Fruit fly (Drosophila melanogaster) whole organism, embryonic: ENCODE measurements around the gene CG32026.

Experiments
- Abd-B ChIP-seq: fragments of 200-800 bp; sonication (Bioruptor generic); optimal IDR thresholded peaks from 2 replicates; lab custom pipeline; 2018; ENCODE audit warnings: missing biosample characterization, mild to moderate bottlenecking, missing genetic modification characterization, moderate library complexity
- Bgb ChIP-seq: fragments of 200-800 bp; sonication (Bioruptor generic); IDR thresholded peaks from 2 replicates; pipeline ENCODE4 v1.3.6; 2022; ENCODE audit warnings: missing biosample characterization, missing genetic modification characterization; ENCODE audit not compliant: partially characterized antibody
- CG10654 ChIP-seq: fragments of 200-800 bp; sonication (Bioruptor generic); optimal IDR thresholded peaks from 2 replicates; lab custom pipeline; 2016; ENCODE audit warnings: missing biosample characterization, missing genetic modification characterization
- CG11093 ChIP-seq: fragments of 200-800 bp; sonication (Bioruptor generic); IDR thresholded peaks from 3 replicates; pipeline ENCODE4 v1.3.6; 2022; ENCODE audit warnings: missing biosample characterization, missing genetic modification characterization
- CG12071 ChIP-seq: fragments of 200-800 bp; sonication (Bioruptor generic); optimal IDR thresholded peaks from 3 replicates; lab custom pipeline; 2018; ENCODE audit warnings: missing biosample characterization, mild to moderate bottlenecking, missing genetic modification characterization
- CG12219 ChIP-seq: fragments of 200-800 bp; sonication (Bioruptor generic); optimal IDR thresholded peaks from 3 replicates; lab custom pipeline; 2018; ENCODE audit warnings: missing biosample characterization, mild to moderate bottlenecking, missing genetic modification characterization
- CG12391 ChIP-seq: fragments of 200-800 bp; sonication (Bioruptor generic); optimal IDR thresholded peaks from 3 replicates; lab custom pipeline; 2018; ENCODE audit warnings: missing biosample characterization, mild to moderate bottlenecking, missing genetic modification characterization, moderate library complexity
- CG1602 ChIP-seq: fragments of 200-800 bp; sonication (Bioruptor generic); optimal IDR thresholded peaks from 3 replicates; lab custom pipeline; 2016; ENCODE audit warnings: missing biosample characterization, missing genetic modification characterization
- CG1603 ChIP-seq: fragments of 200-800 bp; sonication (Bioruptor generic); optimal IDR thresholded peaks from 2 replicates; lab custom pipeline; 2019; ENCODE audit warnings: missing biosample characterization, mild to moderate bottlenecking, missing genetic modification characterization, moderate library complexity
- CG17361 ChIP-seq: fragments of 200-800 bp; sonication (Bioruptor generic); IDR thresholded peaks from 3 replicates; pipeline ENCODE4 v1.3.6; 2022; ENCODE audit warnings: missing biosample characterization, missing genetic modification characterization
- CG2199 ChIP-seq: fragments of 200-800 bp; sonication (Bioruptor generic); IDR thresholded peaks from 3 replicates; pipeline ENCODE4 v1.3.6; 2022; ENCODE audit warnings: missing biosample characterization, missing genetic modification characterization
- CG2712 ChIP-seq: fragments of 200-800 bp; optimal IDR thresholded peaks from 3 replicates; lab custom pipeline; 2019; ENCODE audit warnings: missing biosample characterization, mild to moderate bottlenecking, missing genetic modification characterization, moderate library complexity
- CG30020 ChIP-seq: fragments of 200-800 bp; optimal IDR thresholded peaks from 2 replicates; lab custom pipeline; 2019; ENCODE audit warnings: missing biosample characterization, mild to moderate bottlenecking, missing genetic modification characterization, moderate library complexity
- CG3163 ChIP-seq: fragments of 200-800 bp; sonication (Bioruptor generic); optimal IDR thresholded peaks from 3 replicates; lab custom pipeline; 2016; ENCODE audit warnings: missing biosample characterization, missing genetic modification characterization
- CG34422 ChIP-seq: fragments of 200-800 bp; sonication (Bioruptor generic); IDR thresholded peaks from 3 replicates; pipeline ENCODE4 v1.3.6; 2022; ENCODE audit warnings: missing biosample characterization, missing genetic modification characterization
- CG7372 ChIP-seq: fragments of 200-800 bp; sonication (Bioruptor generic); IDR thresholded peaks from 2 replicates; pipeline ENCODE4 v1.3.6; 2022; ENCODE audit warnings: missing biosample characterization, missing genetic modification characterization
- CG7745 ChIP-seq: fragments of 200-800 bp; sonication (Bioruptor generic); optimal IDR thresholded peaks from 2 replicates; lab custom pipeline; 2018; ENCODE audit warnings: missing biosample characterization, mild to moderate bottlenecking, missing genetic modification characterization, moderate library complexity
- CG8924 ChIP-seq: fragments of 200-800 bp; optimal IDR thresholded peaks from 3 replicates; lab custom pipeline; 2019; ENCODE audit warnings: missing biosample characterization, mild to moderate bottlenecking, missing genetic modification characterization, moderate library complexity
- CHES-1-like ChIP-seq: fragments of 200-800 bp; sonication (Bioruptor generic); optimal IDR thresholded peaks from 2 replicates; lab custom pipeline; 2016; ENCODE audit warnings: missing biosample characterization, missing genetic modification characterization
- D19A ChIP-seq: fragments of 200-800 bp; optimal IDR thresholded peaks from 3 replicates; lab custom pipeline; 2019; ENCODE audit warnings: missing biosample characterization, mild to moderate bottlenecking, missing genetic modification characterization, moderate library complexity
- Drgx ChIP-seq: fragments of 200-800 bp; sonication (Bioruptor generic); IDR thresholded peaks from 2 replicates; pipeline ENCODE4 v1.3.6; 2022; ENCODE audit warnings: missing biosample characterization, missing genetic modification characterization
- Jarid2 ChIP-seq: fragments of 200-800 bp; sonication (Bioruptor generic); optimal IDR thresholded peaks from 3 replicates; lab custom pipeline; 2017; ENCODE audit warnings: mild to moderate bottlenecking, missing biosample characterization, missing genetic modification reagents, missing genetic modification characterization
- Kr ChIP-seq: fragments of 200-800 bp; sonication (Bioruptor generic); optimal IDR thresholded peaks from 2 replicates; lab custom pipeline; 2017; ENCODE audit warnings: missing biosample characterization, mild to moderate bottlenecking, missing genetic modification characterization
- NFAT ChIP-seq: fragments of 200-800 bp; sonication (Bioruptor generic); IDR thresholded peaks from 2 replicates; pipeline ENCODE4 v1.3.6; 2022; ENCODE audit warnings: missing biosample characterization, missing genetic modification characterization
- Ravus ChIP-seq: fragments of 200-800 bp; sonication (Bioruptor generic); IDR thresholded peaks from 2 replicates; pipeline ENCODE4 v1.3.6; 2022; ENCODE audit warnings: missing biosample characterization, missing genetic modification characterization
- Six4 ChIP-seq: fragments of 200-800 bp; sonication (Bioruptor generic); optimal IDR thresholded peaks from 2 replicates; lab custom pipeline; 2016; ENCODE audit warnings: missing biosample characterization, missing genetic modification characterization
- Xbp1 ChIP-seq: fragments of 200-800 bp; sonication (Bioruptor generic); optimal IDR thresholded peaks from 3 replicates; lab custom pipeline; 2016; ENCODE audit warnings: missing biosample characterization, mild to moderate bottlenecking, missing genetic modification characterization
- ara ChIP-seq: fragments of 200-800 bp; sonication (Bioruptor generic); IDR thresholded peaks from 2 replicates; pipeline ENCODE4 v1.3.6; 2022; ENCODE audit warnings: missing biosample characterization, missing genetic modification characterization
- btn ChIP-seq: fragments of 200-800 bp; sonication (Bioruptor generic); optimal IDR thresholded peaks from 2 replicates; lab custom pipeline; 2016; ENCODE audit warnings: missing biosample characterization, missing genetic modification characterization
- chn ChIP-seq: fragments of 200-800 bp; sonication (Bioruptor generic); optimal IDR thresholded peaks from 2 replicates; lab custom pipeline; 2016; ENCODE audit warnings: missing biosample characterization, missing genetic modification characterization
- croc ChIP-seq: fragments of 200-800 bp; sonication (Bioruptor generic); conservative IDR thresholded peaks from 3 replicates; pipeline ENCODE4 v1.3.6; 2022; ENCODE audit warnings: missing biosample characterization, missing genetic modification characterization
- dpn ChIP-seq, 2 experiments: fragments of 200-800 bp; sonication (Bioruptor generic); optimal IDR thresholded peaks; 3 replicates each; lab custom pipeline; 2016; ENCODE audit warnings: missing biosample characterization in 2 of 2, missing genetic modification characterization in 2 of 2
- eve ChIP-seq, 2 experiments: fragments of >200 bp; optimal IDR thresholded peaks; 2 replicates each; lab custom pipeline; 2017; ENCODE audit warnings: missing biosample characterization in 2 of 2, missing genetic modification characterization in 2 of 2
- inv ChIP-seq: fragments of 200-800 bp; sonication (Bioruptor generic); IDR thresholded peaks from 2 replicates; pipeline ENCODE4 v1.3.6; 2022; ENCODE audit warnings: missing biosample characterization, missing genetic modification characterization; ENCODE audit not compliant: partially characterized antibody
- kah ChIP-seq: fragments of 200-800 bp; sonication (Bioruptor generic); optimal IDR thresholded peaks from 2 replicates; lab custom pipeline; 2018; ENCODE audit warnings: missing biosample characterization, mild to moderate bottlenecking, missing genetic modification characterization
- ken ChIP-seq: fragments of 200-800 bp; sonication (Bioruptor generic); IDR thresholded peaks from 3 replicates; pipeline ENCODE4 v1.3.6; 2022; ENCODE audit warnings: missing biosample characterization, missing genetic modification characterization
- kni ChIP-seq: fragments of 200-800 bp; sonication (Bioruptor generic); optimal IDR thresholded peaks from 3 replicates; lab custom pipeline; 2017; ENCODE audit warnings: mild to moderate bottlenecking, missing biosample characterization, missing genetic modification reagents, missing genetic modification characterization
- onecut ChIP-seq: fragments of 200-800 bp; sonication (Bioruptor generic); IDR thresholded peaks from 2 replicates; pipeline ENCODE4 v1.3.6; 2022; ENCODE audit warnings: missing biosample characterization, missing genetic modification characterization
- peb ChIP-seq: fragments of 200-800 bp; sonication (Bioruptor generic); IDR thresholded peaks from 2 replicates; pipeline ENCODE4 v1.3.6; 2022; ENCODE audit warnings: missing biosample characterization, missing genetic modification characterization
- pnt ChIP-seq: fragments of 200-800 bp; sonication (Bioruptor generic); optimal IDR thresholded peaks from 3 replicates; lab custom pipeline; 2016; ENCODE audit warnings: missing biosample characterization, missing genetic modification characterization
- sisA ChIP-seq: fragments of 200-800 bp; sonication (Bioruptor generic); IDR thresholded peaks from 2 replicates; pipeline ENCODE4 v1.3.6; 2022; ENCODE audit warnings: missing biosample characterization, missing genetic modification characterization
- sna ChIP-seq: fragments of 200-800 bp; sonication (Bioruptor generic); IDR thresholded peaks from 2 replicates; pipeline ENCODE4 v1.3.6; 2022; ENCODE audit warnings: missing biosample characterization, missing genetic modification characterization; ENCODE audit not compliant: partially characterized antibody
- tll ChIP-seq, 2 experiments: fragments of 200-800 bp in 1 of 2; fragments of >200 bp in 1 of 2; sonication (Bioruptor generic) in 1 of 2; optimal IDR thresholded peaks; 2 replicates each; lab custom pipeline; 2017 to 2019; ENCODE audit warnings: missing biosample characterization in 2 of 2, missing genetic modification characterization in 2 of 2, mild to moderate bottlenecking in 1 of 2, moderate library complexity in 1 of 2
- unc-4 ChIP-seq: fragments of 200-800 bp; sonication (Bioruptor generic); IDR thresholded peaks from 2 replicates; pipeline ENCODE4 v1.3.6; 2022; ENCODE audit warnings: missing biosample characterization, missing genetic modification characterization; ENCODE audit not compliant: partially characterized antibody
- zf30C ChIP-seq: fragments of 200-800 bp; sonication (Bioruptor generic); optimal IDR thresholded peaks from 3 replicates; lab custom pipeline; 2018; ENCODE audit warnings: missing biosample characterization, mild to moderate bottlenecking, missing genetic modification characterization
- zfh2 ChIP-seq: fragments of 200-800 bp; sonication (Bioruptor generic); optimal IDR thresholded peaks from 2 replicates; lab custom pipeline; 2016; ENCODE audit warnings: missing biosample characterization, missing genetic modification characterization

The CG32026 gene

DNA sequence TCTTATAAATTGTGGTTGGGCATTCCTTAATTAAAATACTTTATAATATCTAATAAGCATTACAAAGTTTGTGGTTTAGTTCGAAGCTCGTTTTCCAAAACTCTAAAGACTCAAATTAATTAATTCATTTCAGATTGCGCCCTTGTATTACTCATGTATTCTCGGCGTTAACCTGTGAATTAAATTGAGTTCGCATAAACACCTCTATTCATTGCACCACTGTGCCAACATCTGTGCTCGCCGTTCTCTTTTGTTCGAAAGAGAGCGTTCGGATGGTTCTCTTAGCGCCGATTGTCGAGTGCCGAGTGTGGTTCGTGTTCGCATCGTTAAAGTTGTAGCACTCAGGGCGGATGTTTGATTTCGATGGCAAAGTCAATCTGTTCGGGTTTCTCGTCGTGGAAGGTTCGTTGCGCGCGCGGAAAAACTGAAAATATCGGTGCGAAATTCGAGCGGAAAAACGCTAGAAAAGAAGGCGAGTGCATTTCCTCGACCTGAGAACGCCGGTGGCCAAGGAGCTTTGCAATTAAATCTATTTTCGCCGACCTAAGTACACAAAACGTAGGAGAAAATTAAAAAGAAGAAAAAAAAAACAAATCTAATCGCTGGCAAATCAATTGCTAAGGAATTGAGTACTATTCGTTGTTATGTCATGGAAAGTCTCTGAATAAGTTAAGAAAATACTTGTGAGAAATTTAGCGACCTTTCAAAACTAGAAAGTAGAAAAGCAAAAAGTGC is 9.0 kb upstream of the CG32026 start, which contains the start of gene dally (continued):
- TF ChIP-seq kni (GFP tag; lab: Kevin White, UChicago) (peak; percentile 56), chn (GFP tag; lab: Kevin White, UChicago) (no peak), CG12219 (GFP tag; lab: Kevin White, UChicago) (peak; percentile 19), CG7745 (tag; lab: Kevin White, UChicago) (no peak), Six4 (GFP tag; lab: Kevin White, UChicago) (no peak), CG1602 (GFP tag; lab: Kevin White, UChicago) (no peak), Ravus (no peak), D19A (peak; percentile 11), unc-4 (GFP tag; lab: Robert Waterston, UW) (peak; percentile 42; the same call in 1 of the 2 replicates), CG2199 (GFP tag; lab: Robert Waterston, UW) (peak; percentile 69), Xbp1 (GFP tag; lab: Kevin White, UChicago) (no peak), tll (GFP tag; optimal IDR thresholded peaks at IDR 0.05; lab: Kevin White, UChicago) (peak in 1 of 2 experiments; percentile 87), croc (no peak), CG8924 (tag; lab: Kevin White, UChicago) (no peak), CG11093 (GFP tag; lab: Robert Waterston, UW) (no peak), CG12071 (GFP tag; lab: Kevin White, UChicago) (peak; percentile 50), CG17361 (GFP tag; lab: Robert Waterston, UW) (no peak), ara (GFP tag; lab: Robert Waterston, UW) (no peak), sisA (GFP tag; lab: Robert Waterston, UW) (no peak), CG30020 (tag; lab: Kevin White, UChicago) (no peak), sna (GFP tag; lab: Robert Waterston, UW) (peak; percentile 22; the same call in 1 of the 2 replicates), inv (GFP tag; lab: Robert Waterston, UW) (no peak; the same call in 1 of the 2 replicates), CHES-1-like (peak; percentile 10), zfh2 (GFP tag; lab: Kevin White, UChicago) (no peak), CG10654 (GFP tag; lab: Kevin White, UChicago) (no peak), NFAT (GFP tag; lab: Robert Waterston, UW) (0 out of 2 replicates have a peak, but pooled peaks have one; percentile 24), kah (GFP tag; lab: Kevin White, UChicago) (peak; percentile 20), ken (GFP tag; lab: Robert Waterston, UW) (no peak), CG3163 (GFP tag; lab: Kevin White, UChicago) (peak; percentile 99), Drgx (GFP tag; lab: Robert Waterston, UW) (peak; percentile 63), Bgb (GFP tag; lab: Robert Waterston, UW) (no peak; the same call in 1 of the 2 replicates), eve (GFP tag; optimal IDR thresholded peaks at IDR 0.05; lab: Kevin White, UChicago) (no peak), zf30C (GFP tag; lab: Kevin White, UChicago) (no peak), btn (GFP tag; lab: Kevin White, UChicago) (no peak), dpn (GFP tag; optimal IDR thresholded peaks at IDR 0.05; lab: Kevin White, UChicago) (peak in 1 of 2 experiments; percentile 2), peb (GFP tag; lab: Robert Waterston, UW) (0 out of 2 replicates have a peak, but pooled peaks have one; percentile 26), Abd-B (GFP tag; lab: Kevin White, UChicago) (no peak), Jarid2 (GFP tag; lab: Kevin White, UChicago) (peak; percentile 99), Kr (GFP tag; lab: Kevin White, UChicago) (no peak), onecut (GFP tag; lab: Robert Waterston, UW) (no peak; the same call in 1 of the 2 replicates), CG2712 (tag; lab: Kevin White, UChicago) (peak; percentile 37), CG7372 (GFP tag; lab: Robert Waterston, UW) (peak; percentile 67; the same call in 1 of the 2 replicates), CG34422 (GFP tag; lab: Robert Waterston, UW) (no peak), CG1603 (tag; lab: Kevin White, UChicago) (peak; percentile 16), pnt (GFP tag; lab: Kevin White, UChicago) (no peak), CG12391 (tag; lab: Kevin White, UChicago) (no peak)
